Worm (Caenorhabditis elegans): Measurements from ENCODE around the gene ZK470.4.

DNA sequence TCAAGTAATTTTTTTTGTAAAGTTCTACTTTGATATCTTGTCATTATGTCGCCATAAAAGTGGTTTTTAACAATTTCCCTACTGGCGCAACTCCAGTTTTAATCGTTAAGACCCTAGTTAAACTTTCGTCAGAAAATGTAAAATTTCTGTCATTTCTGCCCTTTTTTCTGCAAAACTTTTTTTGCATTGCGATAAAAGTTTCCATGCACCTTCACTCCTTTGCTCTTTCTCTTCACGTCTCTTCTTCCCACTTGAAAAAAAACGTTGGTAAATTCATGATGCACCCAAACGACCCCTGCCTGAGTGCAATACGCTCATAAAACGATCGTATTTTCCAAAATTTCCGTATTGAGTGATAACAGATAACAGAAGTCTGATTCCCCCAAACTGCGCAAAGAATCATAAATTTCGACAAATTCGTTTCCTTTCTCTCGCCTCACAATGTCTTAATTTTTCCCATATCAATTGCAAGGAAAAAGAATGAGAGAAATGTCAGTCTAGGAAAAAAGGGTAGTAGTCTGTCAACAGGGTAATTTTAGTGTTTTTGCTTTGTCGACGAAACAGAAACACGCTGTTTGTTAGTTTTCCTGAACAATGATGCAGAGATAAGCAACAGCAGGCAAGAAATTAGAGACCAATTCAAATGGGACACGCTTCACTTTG, 1.3 kb upstream of the ZK470.4 start:
- TF ChIP-seq Y75B8A.6 (GFP tag; IDR thresholded peaks at IDR 0.05) (no peak), nhr-237 (tag; optimal IDR thresholded peaks at IDR 0.05) (no peak), F44E2.7 (GFP tag; IDR thresholded peaks at IDR 0.05) (no peak), tra-1 (GFP tag; IDR thresholded peaks at IDR 0.05) (no peak), nhr-77 (tag; optimal IDR thresholded peaks at IDR 0.05) (no peak), lin-38 (GFP tag; IDR thresholded peaks at IDR 0.05) (no peak), ceh-28 (tag; optimal IDR thresholded peaks at IDR 0.05) (no peak), dpl-1 (GFP tag; optimal IDR thresholded peaks at IDR 0.05) (no peak), unc-130 (GFP tag; optimal IDR thresholded peaks at IDR 0.05) (no peak), ceh-62 (tag; optimal IDR thresholded peaks at IDR 0.05) (no peak), snpc-4 (tag; optimal IDR thresholded peaks at IDR 0.05) (no peak), aly-2 (tag; optimal IDR thresholded peaks at IDR 0.05) (no peak)
